Fruit fly (Drosophila melanogaster): Measurements from ENCODE around the gene Adi1.

The Adi1 gene

DNA sequence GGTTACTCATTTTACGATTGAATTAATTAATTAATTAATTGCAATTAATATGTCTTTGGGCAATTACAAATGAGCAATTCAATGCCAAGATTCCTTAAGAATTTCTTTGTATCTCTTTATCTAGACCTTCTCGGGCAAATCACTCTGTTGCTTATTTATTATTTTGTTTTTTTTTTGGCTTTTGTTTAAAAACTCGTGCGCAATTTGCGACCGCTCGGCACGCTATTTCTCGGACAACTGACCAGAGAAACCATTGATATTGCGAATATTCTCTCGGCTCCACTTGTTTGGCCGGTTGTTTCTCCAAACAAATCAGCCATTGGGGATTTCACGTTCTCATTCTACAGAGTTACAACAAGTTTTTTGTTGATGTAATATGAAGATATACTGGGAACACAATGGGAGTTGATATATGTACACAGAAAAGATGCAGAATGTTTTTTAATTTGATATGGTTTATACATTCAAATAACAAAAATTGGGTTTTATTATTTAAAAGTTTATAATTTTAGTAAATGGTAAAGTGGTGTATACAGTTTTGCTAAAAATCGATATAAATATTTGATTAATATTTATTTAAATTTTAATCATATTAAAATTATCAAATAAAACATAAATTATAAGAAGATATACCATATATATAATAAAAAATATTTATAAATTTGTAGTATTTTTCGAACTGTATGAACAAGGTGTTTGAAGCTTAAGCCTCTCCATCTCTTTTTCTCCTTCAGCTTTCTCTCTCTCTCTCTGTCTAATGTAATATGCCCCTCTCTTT lies 33.6 kb downstream of the Adi1 start, which contains the start of gene NijA (continued):
- TF ChIP-seq lz (GFP tag; optimal IDR thresholded peaks at IDR 0.05) (peak; percentile 34), CG10631 (GFP tag; optimal IDR thresholded peaks at IDR 0.05) (peak; percentile 89), CG6854 (GFP tag; optimal IDR thresholded peaks at IDR 0.05) (peak; percentile 10)

DNA sequence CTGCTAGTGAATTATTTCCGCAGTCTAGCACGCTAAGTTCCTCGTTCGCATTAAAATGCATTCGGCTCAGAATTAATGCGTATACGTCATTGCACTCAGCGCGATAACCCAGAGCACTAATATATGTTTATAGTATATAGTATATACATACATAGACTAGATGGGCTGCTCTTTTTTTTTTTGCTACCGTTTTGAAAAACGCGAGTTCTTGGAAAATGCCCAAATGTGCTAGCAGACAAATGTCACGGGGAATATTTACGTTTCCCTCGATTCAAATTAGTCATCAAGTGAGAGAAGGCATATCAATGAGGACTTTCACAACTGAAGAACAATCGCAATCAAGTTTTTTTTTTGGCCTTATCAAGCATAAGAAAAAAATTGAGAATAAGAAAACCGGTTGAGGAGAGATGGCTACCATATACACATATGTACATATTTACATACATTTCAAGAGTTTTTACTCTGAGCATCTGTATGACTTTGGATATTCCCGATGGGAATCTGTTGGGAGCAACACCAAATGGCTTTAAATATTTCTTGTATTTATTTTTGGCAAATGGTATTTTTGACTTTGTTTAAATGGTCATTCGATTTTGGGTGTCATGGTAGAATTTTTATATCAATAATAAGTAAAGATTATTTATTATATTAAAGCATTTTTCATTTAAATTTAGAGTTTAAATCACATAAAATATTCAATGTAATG lies 34.4 kb downstream of the Adi1 start:
- TF ChIP-seq CG3032 (tag; optimal IDR thresholded peaks at IDR 0.05) (no peak), Hr38 (GFP tag; optimal IDR thresholded peaks at IDR 0.05) (no peak), acj6 (GFP tag; optimal IDR thresholded peaks at IDR 0.05) (no peak), CG7368 (GFP tag; optimal IDR thresholded peaks at IDR 0.05) (no peak), Met (GFP tag; optimal IDR thresholded peaks at IDR 0.05) (no peak), CG4318 (GFP tag; optimal IDR thresholded peaks at IDR 0.05) (no peak), CG6808 (GFP tag; optimal IDR thresholded peaks at IDR 0.05) (peak; percentile 19), CG16779 (tag; optimal IDR thresholded peaks at IDR 0.05) (no peak), Sox102F (GFP tag; optimal IDR thresholded peaks at IDR 0.05) (peak; percentile 23), Eip93F (GFP tag; optimal IDR thresholded peaks at IDR 0.05) (peak; percentile 47), ss (GFP tag; optimal IDR thresholded peaks at IDR 0.05) (no peak), Gug (GFP tag; IDR thresholded peaks at IDR 0.05) (no peak), CG8632 (GFP tag; optimal IDR thresholded peaks at IDR 0.05) (no peak), CG10669 (GFP tag; optimal IDR thresholded peaks at IDR 0.05) (no peak), Sox14 (GFP tag; optimal IDR thresholded peaks at IDR 0.05) (no peak), Eip78C (GFP tag) (peak; percentile 39), svp (GFP tag) (peak; percentile 74), dsx (GFP tag; optimal IDR thresholded peaks at IDR 0.05; ENCODE audit: poor library complexity, severe bottlenecking) (no peak), OdsH (GFP tag; optimal IDR thresholded peaks at IDR 0.05) (no peak), Sox15 (GFP tag; optimal IDR thresholded peaks at IDR 0.05) (no peak), fd59A (GFP tag; optimal IDR thresholded peaks at IDR 0.05) (no peak), Smox (GFP tag; optimal IDR thresholded peaks at IDR 0.05) (no peak), achi (GFP tag; optimal IDR thresholded peaks at IDR 0.05) (no peak), CG3919 (GFP tag; optimal IDR thresholded peaks at IDR 0.05) (no peak), fd85E (GFP tag; optimal IDR thresholded peaks at IDR 0.05) (no peak), CG34406 (GFP tag; optimal IDR thresholded peaks at IDR 0.05) (no peak), pdm3 (GFP tag; optimal IDR thresholded peaks at IDR 0.05) (no peak), Blimp-1 (GFP tag; optimal IDR thresholded peaks at IDR 0.05) (no peak), CG11902 (GFP tag; optimal IDR thresholded peaks at IDR 0.05) (no peak), CG32006 (GFP tag; optimal IDR thresholded peaks at IDR 0.05) (no peak), Ets96B (tag; optimal IDR thresholded peaks at IDR 0.05) (no peak), CG8319 (GFP tag; optimal IDR thresholded peaks at IDR 0.05) (no peak), CG6276 (GFP tag; optimal IDR thresholded peaks at IDR 0.05) (no peak), Ets21C (GFP tag; optimal IDR thresholded peaks at IDR 0.05) (no peak), salr (GFP tag; optimal IDR thresholded peaks at IDR 0.05) (no peak)

dm6 chr3L:10698182-10698581 lies 35.0 kb downstream of the Adi1 start:
- TF ChIP-seq fd85E (GFP tag; optimal IDR thresholded peaks at IDR 0.05): no peak
- no peak for TF ChIP-seq Eip93F (GFP tag; optimal IDR thresholded peaks at IDR 0.05)
- no peak for TF ChIP-seq CG6808 (GFP tag; optimal IDR thresholded peaks at IDR 0.05)
- no peak for TF ChIP-seq Sox15 (GFP tag; optimal IDR thresholded peaks at IDR 0.05)
- peak; percentile 8 for TF ChIP-seq lz (GFP tag; optimal IDR thresholded peaks at IDR 0.05)
- TF ChIP-seq CG16779 (tag; optimal IDR thresholded peaks at IDR 0.05): no peak
- no peak for TF ChIP-seq pdm3 (GFP tag; optimal IDR thresholded peaks at IDR 0.05)
- no peak for TF ChIP-seq CG3919 (GFP tag; optimal IDR thresholded peaks at IDR 0.05)
- TF ChIP-seq svp (GFP tag): peak; percentile 11
- peak; percentile 94 for TF ChIP-seq dsx (GFP tag; optimal IDR thresholded peaks at IDR 0.05; ENCODE audit: poor library complexity, severe bottlenecking)
- TF ChIP-seq CG3032 (tag; optimal IDR thresholded peaks at IDR 0.05): peak; percentile 21
- no peak for TF ChIP-seq ss (GFP tag; optimal IDR thresholded peaks at IDR 0.05)
- TF ChIP-seq achi (GFP tag; optimal IDR thresholded peaks at IDR 0.05): no peak
- TF ChIP-seq Lpt (GFP tag; optimal IDR thresholded peaks at IDR 0.05): no peak
- TF ChIP-seq fd59A (GFP tag; optimal IDR thresholded peaks at IDR 0.05): no peak
- no peak for TF ChIP-seq net (GFP tag; optimal IDR thresholded peaks at IDR 0.05)
- peak; percentile 29 for TF ChIP-seq fkh (GFP tag; optimal IDR thresholded peaks at IDR 0.05)
- no peak for TF ChIP-seq salr (GFP tag; optimal IDR thresholded peaks at IDR 0.05)
